Fruit fly (Drosophila melanogaster) whole organism, prepupa: ENCODE results near the gene CG6761.

Experiments used
- CG10631 ChIP-seq: fragments of 200-800 bp; sonication (Bioruptor generic); optimal IDR thresholded peaks from 2 replicates; lab custom pipeline; 2016; ENCODE audit warnings: missing biosample characterization, missing genetic modification characterization
- CG10669 ChIP-seq: fragments of 200-800 bp; sonication (Bioruptor generic); optimal IDR thresholded peaks from 3 replicates; lab custom pipeline; 2018; ENCODE audit warnings: missing biosample characterization, mild to moderate bottlenecking, missing genetic modification characterization, moderate library complexity
- CG11294 ChIP-seq: fragments of 200-800 bp; sonication (Bioruptor generic); IDR thresholded peaks from 2 replicates; pipeline ENCODE4 v1.3.6; 2022; ENCODE audit warnings: missing biosample characterization, missing genetic modification characterization
- CG11762 ChIP-seq: fragments of 200-800 bp; sonication (Bioruptor generic); optimal IDR thresholded peaks from 3 replicates; lab custom pipeline; 2016; ENCODE audit warnings: missing biosample characterization, missing genetic modification characterization; ENCODE audit not compliant: insufficient read depth
- CG11902 ChIP-seq: fragments of 200-800 bp; sonication (Bioruptor generic); optimal IDR thresholded peaks from 3 replicates; lab custom pipeline; 2016; ENCODE audit warnings: missing biosample characterization, missing genetic modification characterization
- CG15336 ChIP-seq: fragments of 200-800 bp; sonication (Bioruptor generic); IDR thresholded peaks from 2 replicates; pipeline ENCODE4 v1.3.6; 2022; ENCODE audit warnings: missing biosample characterization, missing genetic modification characterization
- CG1621 ChIP-seq: fragments of 200-800 bp; sonication (Bioruptor generic); optimal IDR thresholded peaks from 3 replicates; lab custom pipeline; 2018; ENCODE audit warnings: missing biosample characterization, mild to moderate bottlenecking, missing genetic modification characterization
- CG16779 ChIP-seq: fragments of 200-800 bp; sonication (Bioruptor generic); optimal IDR thresholded peaks from 3 replicates; lab custom pipeline; 2017; ENCODE audit warnings: missing biosample characterization, mild to moderate bottlenecking, missing genetic modification characterization
- CG3032 ChIP-seq: fragments of 200-800 bp; optimal IDR thresholded peaks from 2 replicates; lab custom pipeline; 2019; ENCODE audit warnings: missing biosample characterization, mild to moderate bottlenecking, missing genetic modification characterization, moderate library complexity
- CG32006 ChIP-seq: fragments of 200-800 bp; sonication (Bioruptor generic); optimal IDR thresholded peaks from 3 replicates; lab custom pipeline; 2017; ENCODE audit warnings: missing biosample characterization, mild to moderate bottlenecking, missing genetic modification characterization
- CG34406 ChIP-seq: fragments of 200-800 bp; sonication (Bioruptor generic); optimal IDR thresholded peaks from 3 replicates; lab custom pipeline; 2016; ENCODE audit warnings: missing biosample characterization, missing genetic modification characterization
- CG3919 ChIP-seq: fragments of 200-800 bp; sonication (Bioruptor generic); optimal IDR thresholded peaks from 3 replicates; lab custom pipeline; 2016; ENCODE audit warnings: missing biosample characterization, missing genetic modification characterization
- CG4318 ChIP-seq: fragments of 200-800 bp; sonication (Bioruptor generic); optimal IDR thresholded peaks from 3 replicates; lab custom pipeline; 2017; ENCODE audit warnings: missing biosample characterization, mild to moderate bottlenecking, missing genetic modification characterization
- CG6276 ChIP-seq: fragments of 200-800 bp; sonication (Bioruptor generic); optimal IDR thresholded peaks from 2 replicates; lab custom pipeline; 2017; ENCODE audit warnings: missing biosample characterization, mild to moderate bottlenecking, missing genetic modification characterization
- CG6792 ChIP-seq: fragments of 200-800 bp; sonication (Bioruptor generic); optimal IDR thresholded peaks from 3 replicates; lab custom pipeline; 2016; ENCODE audit warnings: missing biosample characterization, missing genetic modification characterization
- CG6854 ChIP-seq: fragments of 200-800 bp; sonication (Bioruptor generic); optimal IDR thresholded peaks from 2 replicates; lab custom pipeline; 2017; ENCODE audit warnings: missing biosample characterization, mild to moderate bottlenecking, missing genetic modification characterization
- CG7368 ChIP-seq: fragments of 200-800 bp; sonication (Bioruptor generic); optimal IDR thresholded peaks from 3 replicates; lab custom pipeline; 2016; ENCODE audit warnings: missing biosample characterization, missing genetic modification characterization
- CG8119 ChIP-seq: fragments of 200-800 bp; sonication (Bioruptor generic); IDR thresholded peaks from 3 replicates; pipeline ENCODE4 v1.3.6; 2022; ENCODE audit warnings: missing biosample characterization, missing genetic modification characterization
- CG8319 ChIP-seq: fragments of 200-800 bp; sonication (Bioruptor generic); optimal IDR thresholded peaks from 3 replicates; lab custom pipeline; 2016; ENCODE audit warnings: missing biosample characterization, missing genetic modification characterization
- CG8632 ChIP-seq: fragments of 200-800 bp; sonication (Bioruptor generic); optimal IDR thresholded peaks from 3 replicates; lab custom pipeline; 2016; ENCODE audit warnings: missing biosample characterization, missing genetic modification characterization
- Eip75B ChIP-seq: fragments of 200-800 bp; sonication (Bioruptor generic); optimal IDR thresholded peaks from 3 replicates; lab custom pipeline; 2016; ENCODE audit warnings: missing biosample characterization, missing genetic modification characterization
- Eip93F ChIP-seq: fragments of 200-800 bp; sonication (Bioruptor generic); optimal IDR thresholded peaks from 2 replicates; lab custom pipeline; 2016; ENCODE audit warnings: missing biosample characterization, mild to moderate bottlenecking, missing genetic modification characterization
- Ets21C ChIP-seq: fragments of 200-800 bp; sonication (Bioruptor generic); optimal IDR thresholded peaks from 3 replicates; lab custom pipeline; 2016; ENCODE audit warnings: missing biosample characterization, missing genetic modification characterization
- Ets96B ChIP-seq: fragments of 200-800 bp; optimal IDR thresholded peaks from 2 replicates; lab custom pipeline; 2019; ENCODE audit warnings: missing biosample characterization, mild to moderate bottlenecking, missing genetic modification characterization, moderate library complexity
- Gug ChIP-seq: fragments of 200-800 bp; sonication (Bioruptor generic); IDR thresholded peaks from 2 replicates; pipeline ENCODE4 v1.3.6; 2022; ENCODE audit warnings: missing biosample characterization, missing genetic modification characterization
- Hr38 ChIP-seq: sonication (Bioruptor generic); optimal IDR thresholded peaks from 2 replicates; lab custom pipeline; 2016; ENCODE audit warnings: missing biosample characterization, missing genetic modification characterization
- Hr39 ChIP-seq: fragments of 200-800 bp; sonication (Bioruptor generic); optimal IDR thresholded peaks from 2 replicates; lab custom pipeline; 2016; ENCODE audit warnings: missing biosample characterization, missing genetic modification characterization
- Hr4 ChIP-seq: fragments of 200-800 bp; sonication (Bioruptor generic); optimal IDR thresholded peaks from 3 replicates; lab custom pipeline; 2016; ENCODE audit warnings: missing biosample characterization, missing genetic modification characterization
- Met ChIP-seq: fragments of 200-800 bp; sonication (Bioruptor generic); optimal IDR thresholded peaks from 3 replicates; lab custom pipeline; 2016; ENCODE audit warnings: missing biosample characterization, missing genetic modification characterization
- Smox ChIP-seq: fragments of 200-800 bp; sonication (Bioruptor generic); optimal IDR thresholded peaks from 3 replicates; lab custom pipeline; 2016; ENCODE audit warnings: missing biosample characterization, missing genetic modification characterization
- Sox15 ChIP-seq: fragments of 200-800 bp; sonication (Bioruptor generic); optimal IDR thresholded peaks from 3 replicates; lab custom pipeline; 2016; ENCODE audit warnings: missing biosample characterization, missing genetic modification characterization
- achi ChIP-seq: fragments of 200-800 bp; sonication (Bioruptor generic); optimal IDR thresholded peaks from 3 replicates; lab custom pipeline; 2016; ENCODE audit warnings: missing biosample characterization, missing genetic modification characterization
- acj6 ChIP-seq: fragments of 200-800 bp; sonication (Bioruptor generic); optimal IDR thresholded peaks from 3 replicates; lab custom pipeline; 2016; ENCODE audit warnings: missing biosample characterization, missing genetic modification characterization
- cyc ChIP-seq: fragments of 200-800 bp; sonication (Bioruptor generic); optimal IDR thresholded peaks from 3 replicates; lab custom pipeline; 2016; ENCODE audit warnings: missing biosample characterization, missing genetic modification characterization
- dac ChIP-seq: fragments of 200-800 bp; sonication (Bioruptor generic); optimal IDR thresholded peaks from 2 replicates; lab custom pipeline; 2017; ENCODE audit warnings: missing biosample characterization, mild to moderate bottlenecking, missing genetic modification characterization
- dsx ChIP-seq: fragments of 200-800 bp; optimal IDR thresholded peaks from 3 replicates; lab custom pipeline; 2019; ENCODE audit warnings: missing biosample characterization, mild to moderate bottlenecking, missing genetic modification characterization, moderate library complexity; ENCODE audit not compliant: poor library complexity, severe bottlenecking
- eg ChIP-seq: fragments of 200-800 bp; sonication (Bioruptor generic); IDR thresholded peaks from 3 replicates; pipeline ENCODE4 v1.3.6; 2022; ENCODE audit warnings: missing biosample characterization, missing genetic modification characterization
- esn ChIP-seq: fragments of 200-800 bp; sonication (Bioruptor generic); optimal IDR thresholded peaks from 2 replicates; lab custom pipeline; 2016; ENCODE audit warnings: missing biosample characterization, mild to moderate bottlenecking, missing genetic modification characterization, moderate library complexity
- fd59A ChIP-seq: fragments of 200-800 bp; sonication (Bioruptor generic); optimal IDR thresholded peaks from 2 replicates; lab custom pipeline; 2017; ENCODE audit warnings: missing biosample characterization, mild to moderate bottlenecking, missing genetic modification characterization, missing genetic modification reagents
- fkh ChIP-seq: fragments of 200-800 bp; sonication (Bioruptor generic); optimal IDR thresholded peaks from 3 replicates; lab custom pipeline; 2017; ENCODE audit warnings: missing biosample characterization, mild to moderate bottlenecking, missing genetic modification characterization, moderate library complexity
- lz ChIP-seq: fragments of 200-800 bp; sonication (Bioruptor generic); optimal IDR thresholded peaks from 3 replicates; lab custom pipeline; 2016; ENCODE audit warnings: missing biosample characterization, missing genetic modification characterization
- net ChIP-seq: fragments of 200-800 bp; sonication (Bioruptor generic); optimal IDR thresholded peaks from 3 replicates; lab custom pipeline; 2016; ENCODE audit warnings: missing biosample characterization, missing genetic modification characterization
- pdm3 ChIP-seq: fragments of 200-800 bp; sonication (Bioruptor generic); optimal IDR thresholded peaks from 3 replicates; lab custom pipeline; 2016; ENCODE audit warnings: missing biosample characterization, missing genetic modification characterization
- salr ChIP-seq, 2 experiments: fragments of 200-800 bp; sonication (Bioruptor generic); optimal IDR thresholded peaks; 3 replicates each; lab custom pipeline; 2016 to 2018; ENCODE audit warnings: missing biosample characterization in 2 of 2, missing genetic modification characterization in 2 of 2, mild to moderate bottlenecking in 1 of 2
- spab ChIP-seq: fragments of 200-800 bp; sonication (Bioruptor generic); optimal IDR thresholded peaks from 2 replicates; lab custom pipeline; 2017; ENCODE audit warnings: missing biosample characterization, mild to moderate bottlenecking, missing genetic modification characterization, missing genetic modification reagents
- vri ChIP-seq: fragments of 200-800 bp; sonication (Bioruptor generic); optimal IDR thresholded peaks from 3 replicates; lab custom pipeline; 2016; ENCODE audit warnings: missing biosample characterization, mild to moderate bottlenecking, missing genetic modification characterization

The CG6761 gene

dm6 chr3L:9696650-9697526, 6.5 kb downstream of the CG6761 start, which contains the start of gene Prps (continued):
- TF ChIP-seq spab (GFP tag; lab: Kevin White, UChicago) (peak; percentile 67), fd59A (GFP tag; lab: Kevin White, UChicago) (peak; percentile 54), esn (GFP tag; lab: Kevin White, UChicago) (peak; percentile 91), CG11762 (GFP tag; lab: Kevin White, UChicago) (peak; percentile 79), CG11294 (GFP tag; lab: Robert Waterston, UW) (peak; percentile 72), Sox15 (peak; percentile 61), vri (GFP tag; lab: Kevin White, UChicago) (peak; percentile 91), CG7368 (GFP tag; lab: Kevin White, UChicago) (peak; percentile 89), CG32006 (GFP tag; lab: Kevin White, UChicago) (peak; percentile 70), CG6792 (peak; percentile 90), salr (GFP tag; optimal IDR thresholded peaks at IDR 0.05; lab: Kevin White, UChicago) (peak in 1 of 2 experiments; percentile 63), cyc (GFP tag; lab: Kevin White, UChicago) (peak; percentile 90), Gug (peak; percentile 71), CG6854 (GFP tag; lab: Kevin White, UChicago) (peak; percentile 92), Ets21C (peak; percentile 77), Eip75B (GFP tag; lab: Kevin White, UChicago) (peak; percentile 91), CG34406 (peak; percentile 73)

DNA sequence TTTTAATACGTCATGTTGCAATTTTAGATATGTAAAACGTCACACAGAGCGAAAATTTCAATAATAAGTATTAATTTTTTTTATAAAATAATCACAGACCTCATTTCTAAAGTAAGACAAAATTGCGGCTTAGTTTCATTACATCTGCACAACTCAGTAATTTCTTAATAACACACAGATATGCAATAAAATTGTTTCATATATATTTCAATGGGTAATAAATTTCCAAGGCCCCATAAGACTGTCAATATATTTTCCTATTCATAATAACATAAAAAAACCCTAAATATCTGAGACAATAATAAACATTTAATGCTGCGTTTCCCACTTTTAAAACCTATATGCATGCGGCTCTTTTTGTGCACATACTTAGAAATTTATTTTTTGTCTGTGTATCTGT, 7.7 kb downstream of the CG6761 start:
- TF ChIP-seq CG8319 (GFP tag; lab: Kevin White, UChicago) (peak; percentile 18), Hr4 (GFP tag; lab: Kevin White, UChicago) (peak; percentile 71), fkh (GFP tag; lab: Kevin White, UChicago) (no peak), CG3032 (tag; lab: Kevin White, UChicago) (peak; percentile 41), dac (no peak), CG11294 (GFP tag; lab: Robert Waterston, UW) (no peak), Sox15 (no peak), Hr39 (GFP tag; lab: Kevin White, UChicago) (peak; percentile 2), fd59A (GFP tag; lab: Kevin White, UChicago) (no peak), CG7368 (GFP tag; lab: Kevin White, UChicago) (no peak), CG8119 (GFP tag; lab: Robert Waterston, UW) (peak; percentile 45; the same call in 1 of the 3 replicates), acj6 (peak; percentile 47), pdm3 (peak; percentile 16), eg (GFP tag; lab: Robert Waterston, UW) (peak; percentile 28; the same call in 1 of the 3 replicates), spab (GFP tag; lab: Kevin White, UChicago) (peak; percentile 20), CG8632 (GFP tag; lab: Kevin White, UChicago) (no peak), dsx (GFP tag; lab: Kevin White, UChicago) (peak; percentile 12), CG11902 (GFP tag; lab: Kevin White, UChicago) (no peak), CG3919 (GFP tag; lab: Kevin White, UChicago) (no peak), lz (GFP tag; lab: Kevin White, UChicago) (peak; percentile 39), cyc (GFP tag; lab: Kevin White, UChicago) (no peak), Gug (0 out of 2 replicates have a peak, but pooled peaks have one; percentile 23), CG6854 (GFP tag; lab: Kevin White, UChicago) (no peak), Ets21C (no peak), CG10631 (GFP tag; lab: Kevin White, UChicago) (peak; percentile 47), achi (GFP tag; lab: Kevin White, UChicago) (peak; percentile 48), Smox (GFP tag; lab: Kevin White, UChicago) (peak; percentile 18), Eip75B (GFP tag; lab: Kevin White, UChicago) (peak; percentile 21), Eip93F (no peak), CG1621 (tag; lab: Kevin White, UChicago) (no peak), CG15336 (GFP tag; lab: Robert Waterston, UW) (peak; percentile 34), CG10669 (GFP tag; lab: Kevin White, UChicago) (no peak), net (peak; percentile 18), CG34406 (peak; percentile 33), CG4318 (peak; percentile 30), Met (GFP tag; lab: Kevin White, UChicago) (peak; percentile 54), CG6792 (no peak), Ets96B (peak; percentile 21), CG6276 (GFP tag; lab: Kevin White, UChicago) (peak; percentile 22), CG16779 (tag; lab: Kevin White, UChicago) (no peak), Hr38 (GFP tag; lab: Kevin White, UChicago) (no peak)
